Worm (Caenorhabditis elegans): Measurements from ENCODE around the gene srg-32.

The srg-32 gene

DNA sequence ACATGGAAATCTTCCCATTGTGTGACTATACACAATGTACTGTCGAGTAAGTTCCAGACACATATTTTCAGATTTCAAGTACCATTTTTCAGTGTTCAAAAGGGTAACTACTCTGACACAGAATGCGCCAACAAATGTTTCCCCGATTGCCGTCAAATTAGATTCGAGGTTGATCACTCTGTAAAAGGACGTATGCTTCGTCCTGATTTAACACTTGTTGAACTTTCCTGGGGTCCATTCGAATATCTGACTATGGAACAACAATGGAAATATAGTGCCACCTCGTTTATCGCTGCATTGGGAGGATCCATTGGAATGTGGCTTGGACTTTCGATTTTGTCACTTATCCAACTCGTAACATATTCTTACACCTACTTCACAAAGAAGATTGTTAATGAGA is 14.4 kb downstream of the srg-32 start:
- no peak for TF ChIP-seq mab-5 (tag; optimal IDR thresholded peaks at IDR 0.05)
- TF ChIP-seq tbx-8 (GFP tag; optimal IDR thresholded peaks at IDR 0.05), result no peak
- TF ChIP-seq blmp-1 (tag; optimal IDR thresholded peaks at IDR 0.05), result no peak
- no peak for TF ChIP-seq M03D4.4 (tag; optimal IDR thresholded peaks at IDR 0.05)

DNA sequence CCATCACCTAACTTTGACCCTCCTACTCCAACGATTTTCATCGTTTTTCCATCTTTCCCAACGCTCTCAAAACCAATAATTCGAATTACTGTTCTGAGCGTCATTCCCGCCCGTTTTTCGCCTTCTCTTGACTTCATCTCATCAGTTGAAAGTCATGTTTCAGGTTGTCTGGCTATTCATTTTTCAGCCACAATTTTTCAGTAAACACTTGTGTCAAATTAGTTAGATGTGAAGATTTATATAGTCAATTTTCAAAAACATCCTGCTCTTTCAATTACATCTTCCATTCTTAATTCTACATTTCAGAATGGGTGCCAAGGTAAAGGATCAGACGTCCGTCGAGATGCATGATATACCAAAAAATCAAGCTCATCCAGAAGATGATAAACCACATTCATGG is 16.0 kb downstream of the srg-32 start, which contains the start of gene del-6:
del-6 (plus strand) TSS at position 301 of the 400 bp plus-strand sequence.
- TF ChIP-seq sem-2 (GFP tag; optimal IDR thresholded peaks at IDR 0.05) (no peak), snpc-4 (tag; optimal IDR thresholded peaks at IDR 0.05) (no peak), tbx-8 (GFP tag; optimal IDR thresholded peaks at IDR 0.05) (no peak), sptf-1 (tag; optimal IDR thresholded peaks at IDR 0.05) (no peak), elt-1 (tag; optimal IDR thresholded peaks at IDR 0.05; ENCODE audit: borderline replicate concordance, insufficient read depth) (no peak), ces-1 (GFP tag; optimal IDR thresholded peaks at IDR 0.05) (no peak), nhr-28 (tag; optimal IDR thresholded peaks at IDR 0.05) (no peak), bed-3 (GFP tag; optimal IDR thresholded peaks at IDR 0.05) (no peak), ceh-83 (GFP tag; optimal IDR thresholded peaks at IDR 0.05) (no peak)

DNA sequence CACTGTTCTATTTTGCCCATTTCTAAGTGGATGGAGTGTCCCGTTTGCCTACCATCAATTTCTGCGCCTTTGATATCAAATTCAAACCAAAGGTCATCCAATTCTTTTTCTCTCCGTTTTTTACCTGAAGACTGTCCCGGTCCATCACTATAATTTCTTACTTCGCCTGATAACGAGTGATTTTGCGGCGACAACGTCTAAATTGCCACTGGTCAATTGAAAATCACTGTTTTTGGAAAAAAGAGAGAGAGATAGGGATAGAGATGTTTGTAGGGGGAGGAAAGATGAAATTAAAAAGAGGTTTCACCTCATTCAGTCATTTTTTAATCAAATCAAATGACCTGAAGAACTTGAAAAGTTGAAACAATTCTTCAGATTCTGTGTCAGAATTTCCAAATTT is 17.1 kb downstream of the srg-32 start:
- no peak for TF ChIP-seq blmp-1 (tag; optimal IDR thresholded peaks at IDR 0.05)
- no peak for TF ChIP-seq elt-1 (tag; optimal IDR thresholded peaks at IDR 0.05; ENCODE audit: borderline replicate concordance, insufficient read depth)

DNA sequence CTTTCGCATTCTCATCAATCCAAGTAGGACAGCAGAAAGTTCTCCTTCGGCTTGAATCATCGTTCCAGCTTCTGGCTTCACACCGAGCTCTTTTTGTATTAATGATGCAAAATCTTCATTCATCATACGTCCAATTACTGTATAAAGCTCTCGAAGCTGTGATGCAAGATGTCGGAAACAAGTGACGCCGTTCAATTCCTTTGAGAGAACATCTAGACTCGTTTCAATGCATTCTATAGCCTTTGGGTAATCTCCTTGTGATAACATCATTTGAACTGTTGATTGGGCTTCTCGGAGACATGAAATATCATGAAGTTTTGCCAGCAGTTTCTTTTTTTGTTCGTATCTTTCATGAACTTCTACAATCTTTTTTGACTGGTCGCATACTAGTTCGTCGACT is 20.1 kb downstream of the srg-32 start:
- no peak for TF ChIP-seq lsy-2 (tag; optimal IDR thresholded peaks at IDR 0.05)

DNA sequence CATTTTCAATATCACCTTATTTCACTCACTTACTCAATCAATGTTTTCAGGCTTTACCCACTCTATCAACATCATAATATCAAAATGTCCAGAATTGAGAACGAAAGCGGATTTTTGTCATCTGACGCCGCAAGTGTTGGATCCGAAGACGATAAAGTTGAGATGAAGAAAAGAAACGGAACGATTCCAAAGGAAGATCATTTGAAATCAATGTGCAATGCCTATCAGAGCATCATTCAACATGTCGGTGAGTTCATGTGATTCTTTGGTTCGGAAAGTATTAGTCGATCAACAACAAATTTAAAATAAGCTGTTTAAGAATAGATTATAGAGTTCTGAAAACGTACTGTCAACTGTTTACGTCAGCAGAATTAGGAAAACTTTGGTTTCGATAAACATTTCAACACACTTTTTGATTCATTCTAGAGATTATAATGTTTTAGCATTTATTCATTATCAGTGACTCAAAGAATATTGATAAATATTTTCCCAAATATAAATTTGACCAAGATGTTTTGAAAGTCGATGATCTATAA is 23.7 kb downstream of the srg-32 start, which contains the start of gene cat-4:
cat-4 (plus strand) TSS at position 51 of the 536 bp plus-strand sequence.
- no peak for TF ChIP-seq M03D4.4 (tag; optimal IDR thresholded peaks at IDR 0.05)
- no peak for TF ChIP-seq ces-1 (GFP tag; optimal IDR thresholded peaks at IDR 0.05)
- no peak for TF ChIP-seq blmp-1 (tag; optimal IDR thresholded peaks at IDR 0.05)
- no peak for TF ChIP-seq pha-4 (tag; optimal IDR thresholded peaks at IDR 0.05)
- no peak for TF ChIP-seq ham-2 (GFP tag; optimal IDR thresholded peaks at IDR 0.05)
- TF ChIP-seq ceh-43 (GFP tag; optimal IDR thresholded peaks at IDR 0.05), result no peak
- TF ChIP-seq ceh-83 (GFP tag; optimal IDR thresholded peaks at IDR 0.05), result no peak
- TF ChIP-seq hlh-1 (tag; optimal IDR thresholded peaks at IDR 0.05), result no peak
- TF ChIP-seq unc-62 (GFP tag; optimal IDR thresholded peaks at IDR 0.05), result no peak
- TF ChIP-seq sptf-1 (tag; optimal IDR thresholded peaks at IDR 0.05), result no peak

DNA sequence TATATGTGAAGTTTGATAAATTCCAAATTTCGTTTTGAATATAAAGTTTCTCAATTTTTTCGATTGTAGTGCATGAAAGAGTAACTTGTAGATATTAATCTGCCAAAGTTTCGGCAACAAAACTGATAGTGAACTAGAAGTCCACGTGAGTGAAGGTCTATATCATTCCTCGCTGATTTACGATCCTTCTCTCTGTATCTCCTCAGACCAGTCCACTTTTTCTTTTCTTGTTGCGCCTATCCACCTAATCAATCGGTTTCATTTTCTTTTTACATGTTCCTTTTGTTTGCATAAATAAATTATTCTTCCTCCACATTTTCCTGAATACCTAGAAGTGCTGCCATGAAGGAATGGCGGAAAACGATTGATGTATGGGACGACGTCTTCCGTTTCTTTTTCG is 24.5 kb downstream of the srg-32 start:
- no peak for TF ChIP-seq lin-32 (GFP tag; optimal IDR thresholded peaks at IDR 0.05)
- no peak for TF ChIP-seq bed-3 (GFP tag; optimal IDR thresholded peaks at IDR 0.05)

DNA sequence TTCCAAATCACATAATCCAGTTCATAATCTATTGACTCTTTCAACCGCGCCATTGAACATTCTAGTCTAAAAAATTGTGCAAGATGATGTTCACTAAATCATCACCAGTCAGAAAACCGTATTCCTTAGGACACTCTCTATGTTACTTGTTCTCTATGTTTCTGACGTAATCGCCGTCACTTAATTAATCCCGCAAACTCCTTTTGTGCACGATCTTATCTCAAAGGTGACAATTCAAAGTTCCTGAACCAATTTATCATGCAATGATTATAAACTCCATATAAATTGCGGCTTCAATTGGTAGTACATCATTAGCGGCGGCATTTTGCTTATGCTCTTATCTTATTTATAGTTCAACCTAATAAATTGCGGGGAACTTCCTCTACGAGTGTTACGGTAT is 25.8 kb downstream of the srg-32 start:
- TF ChIP-seq nhr-76 (tag; optimal IDR thresholded peaks at IDR 0.05) (no peak), cnd-1 (tag; optimal IDR thresholded peaks at IDR 0.05) (no peak), mls-2 (tag; optimal IDR thresholded peaks at IDR 0.05) (no peak), snpc-4 (tag; optimal IDR thresholded peaks at IDR 0.05) (no peak), unc-39 (tag; optimal IDR thresholded peaks at IDR 0.05) (no peak), nhr-12 (tag; optimal IDR thresholded peaks at IDR 0.05) (no peak)

DNA sequence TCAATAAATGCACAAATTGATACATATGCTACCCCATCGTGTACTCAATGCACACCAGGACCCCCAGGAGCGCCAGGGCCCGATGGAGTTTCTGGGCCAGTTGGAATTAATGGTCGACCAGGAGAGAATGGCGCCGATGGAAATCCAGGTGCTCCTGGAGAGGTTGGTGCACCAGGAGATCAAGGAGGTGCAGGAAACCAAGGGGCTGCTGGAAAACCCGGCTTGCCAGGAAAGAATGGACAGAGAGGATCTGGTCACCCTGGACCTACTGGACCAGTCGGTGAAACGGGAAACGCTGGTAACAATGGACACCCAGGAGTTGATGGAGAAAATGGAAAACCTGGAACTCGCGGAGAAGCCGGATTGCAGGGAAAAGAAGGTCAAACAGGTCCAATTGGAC is 27.0 kb downstream of the srg-32 start:
- no peak for TF ChIP-seq pha-4 (tag; optimal IDR thresholded peaks at IDR 0.05)
- TF ChIP-seq nhr-28 (tag; optimal IDR thresholded peaks at IDR 0.05), result no peak
- no peak for TF ChIP-seq ztf-11 (tag; optimal IDR thresholded peaks at IDR 0.05)
- no peak for TF ChIP-seq nhr-76 (tag; optimal IDR thresholded peaks at IDR 0.05)
- TF ChIP-seq M03D4.4 (tag; optimal IDR thresholded peaks at IDR 0.05), result no peak
- no peak for TF ChIP-seq unc-120 (tag; optimal IDR thresholded peaks at IDR 0.05; ENCODE audit: poor library complexity, severe bottlenecking)
- TF ChIP-seq lin-32 (GFP tag; optimal IDR thresholded peaks at IDR 0.05), result no peak
- no peak for TF ChIP-seq elt-3 (tag; optimal IDR thresholded peaks at IDR 0.05)
